Fruit fly (Drosophila melanogaster): Measurements from ENCODE around the gene CG7968.

The CG7968 gene

DNA sequence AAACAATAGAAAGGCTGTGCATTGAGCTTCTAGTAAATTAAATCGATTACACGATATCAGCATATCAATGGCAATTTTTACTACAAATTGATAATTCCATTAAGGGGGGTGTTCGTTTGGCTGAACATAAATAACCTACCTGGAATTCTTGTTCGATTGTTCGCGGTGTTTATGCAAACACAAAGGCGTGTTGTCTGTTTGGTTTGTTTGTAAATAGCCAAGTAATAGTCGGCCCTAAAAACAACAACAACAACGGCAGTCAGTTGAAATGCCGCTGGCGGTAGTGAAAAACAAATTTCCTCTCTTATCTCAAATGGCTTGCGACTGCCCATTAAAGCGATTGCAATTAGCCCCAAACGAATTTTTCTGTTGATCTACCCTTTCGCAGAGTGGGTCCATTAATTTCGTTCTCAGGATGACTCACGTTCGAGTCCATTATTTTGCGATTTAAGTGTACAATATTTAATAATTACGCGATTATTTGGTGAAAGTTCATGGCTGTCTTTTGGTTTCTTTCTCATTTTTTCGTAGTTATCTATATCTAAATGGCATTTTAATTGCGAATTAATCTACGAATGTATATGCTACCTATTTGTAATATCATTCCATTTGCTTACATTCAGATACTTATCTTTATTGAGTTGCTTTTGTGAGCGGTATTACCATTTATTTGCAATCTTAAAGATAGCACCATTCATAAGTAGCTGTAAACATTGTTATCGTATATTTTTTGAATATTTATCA is 10.4 kb upstream of the CG7968 start (continued):
- TF ChIP-seq CG16863 (GFP tag; optimal IDR thresholded peaks at IDR 0.05) = peak; percentile 15
- no peak for TF ChIP-seq CG3847 (GFP tag; IDR thresholded peaks at IDR 0.05)
- TF ChIP-seq HLHmδ (GFP tag; optimal IDR thresholded peaks at IDR 0.05) = peak; percentile 33
- no peak for TF ChIP-seq pfk (GFP tag; optimal IDR thresholded peaks at IDR 0.05)
- TF ChIP-seq CG2202 (tag; optimal IDR thresholded peaks at IDR 0.05) = peak; percentile 36
- peak; percentile 35 for TF ChIP-seq CG2120 (GFP tag; optimal IDR thresholded peaks at IDR 0.05)
- no peak for TF ChIP-seq chn (GFP tag; optimal IDR thresholded peaks at IDR 0.05)
- TF ChIP-seq danr (GFP tag; IDR thresholded peaks at IDR 0.05) = no peak
- peak; percentile 38 for TF ChIP-seq fd64A (GFP tag; optimal IDR thresholded peaks at IDR 0.05)
- no peak for TF ChIP-seq CG6254 (GFP tag; optimal IDR thresholded peaks at IDR 0.05)
- peak in 1 of 2 experiments; percentile 31 for TF ChIP-seq bsh (GFP tag; optimal IDR thresholded peaks at IDR 0.05)
- 0 out of 2 replicates have a peak, but pooled peaks have one; percentile 18 for TF ChIP-seq stc (GFP tag; IDR thresholded peaks at IDR 0.05)
- peak; percentile 83 for TF ChIP-seq mirr (GFP tag; optimal IDR thresholded peaks at IDR 0.05)
- TF ChIP-seq gem (tag; optimal IDR thresholded peaks at IDR 0.05) = peak; percentile 42
- no peak for TF ChIP-seq CG16813 (GFP tag; IDR thresholded peaks at IDR 0.05; ENCODE audit: partially characterized antibody)
- TF ChIP-seq CG11456 (GFP tag; IDR thresholded peaks at IDR 0.05) = no peak
- peak; percentile 10 to 28 for TF ChIP-seq chif (GFP tag; optimal IDR thresholded peaks at IDR 0.05)
- TF ChIP-seq CG8089 (GFP tag; optimal IDR thresholded peaks at IDR 0.05) = peak; percentile 9
- TF ChIP-seq Antp (GFP tag; optimal IDR thresholded peaks at IDR 0.05) = no peak
- TF ChIP-seq CG14441 (GFP tag; IDR thresholded peaks at IDR 0.05) = peak; percentile 19; the same call in 1 of the 2 replicates
- peak; percentile 12; the same call in 1 of the 2 replicates for TF ChIP-seq HLH3B (GFP tag; IDR thresholded peaks at IDR 0.05)
- no peak for TF ChIP-seq sc (optimal IDR thresholded peaks at IDR 0.05)
- peak; percentile 16 for TF ChIP-seq sc (GFP tag; optimal IDR thresholded peaks at IDR 0.05)
- TF ChIP-seq CG13424 (tag; optimal IDR thresholded peaks at IDR 0.05) = peak; percentile 22
- peak; percentile 22; the same call in 1 of the 4 replicates for TF ChIP-seq Gug (GFP tag; IDR thresholded peaks at IDR 0.05)
- TF ChIP-seq lab (GFP tag; optimal IDR thresholded peaks at IDR 0.05) = peak; percentile 67
- TF ChIP-seq CG9932 (GFP tag; IDR thresholded peaks at IDR 0.05) = peak; percentile 42; the same call in 1 of the 2 replicates
- TF ChIP-seq CG12219 (GFP tag; optimal IDR thresholded peaks at IDR 0.05) = peak; percentile 12
- no peak for TF ChIP-seq Mad (GFP tag; optimal IDR thresholded peaks at IDR 0.05)
- peak; percentile 82 for TF ChIP-seq exex (tag; optimal IDR thresholded peaks at IDR 0.05)
- TF ChIP-seq CG6683 (GFP tag; optimal IDR thresholded peaks at IDR 0.05) = no peak
- TF ChIP-seq CG12236 (GFP tag; optimal IDR thresholded peaks at IDR 0.05) = no peak
- peak; percentile 46 for TF ChIP-seq fd102C (GFP tag; optimal IDR thresholded peaks at IDR 0.05)
- TF ChIP-seq ATbp (GFP tag; optimal IDR thresholded peaks at IDR 0.05) = peak; percentile 67
- peak; percentile 46 for TF ChIP-seq CG15696 (tag; optimal IDR thresholded peaks at IDR 0.05)
- peak; percentile 19 for TF ChIP-seq tap (tag; optimal IDR thresholded peaks at IDR 0.05)
- TF ChIP-seq CG13296 (GFP tag; optimal IDR thresholded peaks at IDR 0.05) = peak; percentile 67
- 0 out of 3 replicates have a peak, but pooled peaks have one; percentile 15 for TF ChIP-seq gce (GFP tag; IDR thresholded peaks at IDR 0.05)
- peak; percentile 33 for TF ChIP-seq CG17359 (tag; optimal IDR thresholded peaks at IDR 0.05)
- no peak for TF ChIP-seq klu (GFP tag; IDR thresholded peaks at IDR 0.05)
- TF ChIP-seq prd (optimal IDR thresholded peaks at IDR 0.05) = no peak
- TF ChIP-seq prd (GFP tag; IDR thresholded peaks at IDR 0.05) = no peak; the same call in 1 of the 3 replicates
- TF ChIP-seq CoRest (tag; optimal IDR thresholded peaks at IDR 0.05) = peak; percentile 10
- TF ChIP-seq sim (GFP tag; IDR thresholded peaks at IDR 0.05) = 0 out of 2 replicates have a peak, but pooled peaks have one; percentile 35
- TF ChIP-seq gsb-n (tag; optimal IDR thresholded peaks at IDR 0.05) = peak; percentile 33
- peak; percentile 35 for TF ChIP-seq mam (GFP tag; optimal IDR thresholded peaks at IDR 0.05)
- peak; percentile 16 for TF ChIP-seq btn (GFP tag; optimal IDR thresholded peaks at IDR 0.05)
- peak; percentile 80 for TF ChIP-seq D19A (tag; optimal IDR thresholded peaks at IDR 0.05)
- TF ChIP-seq CG6813 (GFP tag; optimal IDR thresholded peaks at IDR 0.05) = no peak
